Fruit fly (Drosophila melanogaster) whole organism, embryonic: ENCODE measurements around the gene Xe7.
A peak's percentile ranks its signal among the peaks of the same experiment; 100 is the strongest.

ENCODE experiments used
- B-H2 ChIP-seq: fragments of 200-800 bp; sonication (Bioruptor generic); optimal IDR thresholded peaks from 2 replicates; lab custom pipeline; 2018; ENCODE audit warnings: missing biosample characterization, mild to moderate bottlenecking, missing genetic modification characterization
- CG10366 ChIP-seq: fragments of 200-800 bp; sonication (Bioruptor generic); IDR thresholded peaks from 2 replicates; pipeline ENCODE4 v1.3.6; 2022; ENCODE audit warnings: missing biosample characterization, missing genetic modification characterization
- CG10959 ChIP-seq: fragments of 200-800 bp; sonication (Bioruptor generic); IDR thresholded peaks from 2 replicates; pipeline ENCODE4 v1.3.6; 2022; ENCODE audit warnings: missing biosample characterization, missing genetic modification characterization
- CG12155 ChIP-seq: fragments of 200-800 bp; sonication (Bioruptor generic); optimal IDR thresholded peaks from 3 replicates; lab custom pipeline; 2016; ENCODE audit warnings: missing biosample characterization, missing genetic modification characterization
- CG12299 ChIP-seq: fragments of 200-800 bp; sonication (Bioruptor generic); optimal IDR thresholded peaks from 2 replicates; lab custom pipeline; 2018; ENCODE audit warnings: missing biosample characterization, mild to moderate bottlenecking, missing genetic modification characterization
- CG1233 ChIP-seq: fragments of 200-800 bp; sonication (Bioruptor generic); optimal IDR thresholded peaks from 4 replicates; lab custom pipeline; 2018; ENCODE audit warnings: missing biosample characterization, mild to moderate bottlenecking, missing genetic modification characterization
- CG13123 ChIP-seq: fragments of 200-800 bp; sonication (Bioruptor generic); optimal IDR thresholded peaks from 2 replicates; lab custom pipeline; 2016; ENCODE audit warnings: missing biosample characterization, missing genetic modification characterization
- CG13775 ChIP-seq: fragments of 200-800 bp; sonication (Bioruptor generic); optimal IDR thresholded peaks from 3 replicates; lab custom pipeline; 2017; ENCODE audit warnings: missing biosample characterization, mild to moderate bottlenecking, missing genetic modification characterization
- CG15696 ChIP-seq: fragments of 200-800 bp; sonication (Bioruptor generic); optimal IDR thresholded peaks from 2 replicates; lab custom pipeline; 2019; ENCODE audit warnings: missing biosample characterization, mild to moderate bottlenecking, missing genetic modification characterization, moderate library complexity
- CG17385 ChIP-seq: fragments of 200-800 bp; sonication (Bioruptor generic); optimal IDR thresholded peaks from 3 replicates; lab custom pipeline; 2018; ENCODE audit warnings: missing biosample characterization, mild to moderate bottlenecking, missing genetic modification characterization
- CG17829 ChIP-seq: fragments of 200-800 bp; optimal IDR thresholded peaks from 2 replicates; lab custom pipeline; 2019; ENCODE audit warnings: missing biosample characterization, mild to moderate bottlenecking, missing genetic modification characterization, moderate library complexity
- CG18262 ChIP-seq: fragments of 200-800 bp; optimal IDR thresholded peaks from 3 replicates; lab custom pipeline; 2019; ENCODE audit warnings: missing biosample characterization, mild to moderate bottlenecking, missing genetic modification characterization, moderate library complexity
- CG1832 ChIP-seq: fragments of 200-800 bp; sonication (Bioruptor generic); optimal IDR thresholded peaks from 2 replicates; lab custom pipeline; 2017; ENCODE audit warnings: missing biosample characterization, mild to moderate bottlenecking, missing genetic modification characterization, inconsistent platforms
- CG18599 ChIP-seq: fragments of 200-800 bp; sonication (Bioruptor generic); optimal IDR thresholded peaks from 3 replicates; lab custom pipeline; 2017; ENCODE audit warnings: missing biosample characterization, missing genetic modification characterization, mild to moderate bottlenecking, moderate library complexity, missing genetic modification reagents
- CG2199 ChIP-seq: fragments of 200-800 bp; sonication (Bioruptor generic); IDR thresholded peaks from 3 replicates; pipeline ENCODE4 v1.3.6; 2022; ENCODE audit warnings: missing biosample characterization, missing genetic modification characterization
- CG32772 ChIP-seq: fragments of 200-800 bp; sonication (Bioruptor generic); IDR thresholded peaks from 2 replicates; pipeline ENCODE4 v1.3.6; 2022; ENCODE audit warnings: missing biosample characterization, missing genetic modification characterization
- CG4424 ChIP-seq: fragments of 200-800 bp; sonication (Bioruptor generic); optimal IDR thresholded peaks from 3 replicates; lab custom pipeline; 2016; ENCODE audit warnings: missing biosample characterization, missing genetic modification characterization
- CG4730 ChIP-seq: fragments of 200-800 bp; sonication (Bioruptor generic); IDR thresholded peaks from 2 replicates; pipeline ENCODE4 v1.3.6; 2022; ENCODE audit warnings: missing biosample characterization, missing genetic modification characterization
- CG5245 ChIP-seq: fragments of 200-800 bp; sonication (Bioruptor generic); optimal IDR thresholded peaks from 3 replicates; lab custom pipeline; 2016; ENCODE audit warnings: missing biosample characterization, missing genetic modification characterization
- CG8924 ChIP-seq: fragments of 200-800 bp; optimal IDR thresholded peaks from 3 replicates; lab custom pipeline; 2019; ENCODE audit warnings: missing biosample characterization, mild to moderate bottlenecking, missing genetic modification characterization, moderate library complexity
- Dad ChIP-seq: fragments of 200-800 bp; sonication (Bioruptor generic); optimal IDR thresholded peaks from 3 replicates; lab custom pipeline; 2016; ENCODE audit warnings: missing biosample characterization, missing genetic modification characterization
- Ets65A ChIP-seq: fragments of 200-800 bp; sonication (Bioruptor generic); peaks from one replicate; lab custom pipeline; 2016; ENCODE audit warnings: missing biosample characterization, missing genetic modification characterization
- H15 ChIP-seq: fragments of 200-800 bp; sonication (Bioruptor generic); IDR thresholded peaks from 3 replicates; pipeline ENCODE4 v1.3.6; 2022; ENCODE audit warnings: missing biosample characterization, missing genetic modification characterization
- HLH4C ChIP-seq: fragments of 200-800 bp; sonication (Bioruptor generic); IDR thresholded peaks from 3 replicates; pipeline ENCODE4 v1.3.6; 2022; ENCODE audit warnings: missing biosample characterization, missing genetic modification characterization; ENCODE audit not compliant: partially characterized antibody
- Hr3 ChIP-seq: fragments of 200-800 bp; sonication (Bioruptor generic); optimal IDR thresholded peaks from 3 replicates; lab custom pipeline; 2016; ENCODE audit warnings: missing biosample characterization, missing genetic modification characterization
- Hr39 ChIP-seq: fragments of >200 bp; optimal IDR thresholded peaks from 2 replicates; lab custom pipeline; 2017
- Lpt ChIP-seq: fragments of >200 bp; optimal IDR thresholded peaks from 2 replicates; lab custom pipeline; 2018; ENCODE audit warnings: missing biosample characterization, missing genetic modification characterization
- Scr ChIP-seq: fragments of 200-800 bp; sonication (Bioruptor generic); IDR thresholded peaks from 2 replicates; pipeline ENCODE4 v1.3.6; 2022; ENCODE audit warnings: missing biosample characterization, missing genetic modification characterization; ENCODE audit not compliant: partially characterized antibody
- Six4 ChIP-seq: fragments of 200-800 bp; sonication (Bioruptor generic); optimal IDR thresholded peaks from 2 replicates; lab custom pipeline; 2016; ENCODE audit warnings: missing biosample characterization, missing genetic modification characterization
- Ssrp ChIP-seq: fragments of 200-800 bp; sonication (Bioruptor generic); optimal IDR thresholded peaks from 2 replicates; lab custom pipeline; 2018; ENCODE audit warnings: missing biosample characterization, mild to moderate bottlenecking, missing genetic modification characterization, moderate library complexity
- Usf ChIP-seq: fragments of 200-800 bp; sonication (Bioruptor generic); optimal IDR thresholded peaks from 2 replicates; lab custom pipeline; 2017; ENCODE audit warnings: missing genotype, missing biosample characterization, missing genetic modification characterization
- ato ChIP-seq: fragments of 200-800 bp; sonication (Bioruptor generic); IDR thresholded peaks from 2 replicates; pipeline ENCODE4 v1.3.6; 2022; ENCODE audit warnings: missing biosample characterization, missing genetic modification characterization; ENCODE audit not compliant: partially characterized antibody
- chinmo ChIP-seq: fragments of 200-800 bp; sonication (Bioruptor generic); IDR thresholded peaks from 4 replicates; pipeline ENCODE4 v1.3.6; 2022; ENCODE audit warnings: missing biosample characterization, missing genetic modification characterization; ENCODE audit not compliant: partially characterized antibody
- crol ChIP-seq: fragments of 200-800 bp; sonication (Bioruptor generic); IDR thresholded peaks from 2 replicates; pipeline ENCODE4 v1.3.6; 2022; ENCODE audit warnings: missing biosample characterization, missing genetic modification characterization
- dati ChIP-seq: fragments of 200-800 bp; sonication (Bioruptor generic); IDR thresholded peaks from 2 replicates; pipeline ENCODE4 v1.3.6; 2022; ENCODE audit warnings: missing biosample characterization, missing genetic modification characterization
- disco-r ChIP-seq: fragments of 200-800 bp; sonication (Bioruptor generic); optimal IDR thresholded peaks from 2 replicates; lab custom pipeline; 2016; ENCODE audit warnings: missing biosample characterization, missing genetic modification characterization
- dm ChIP-seq: fragments of 200-800 bp; sonication (Bioruptor generic); optimal IDR thresholded peaks from 3 replicates; lab custom pipeline; 2016; ENCODE audit warnings: missing biosample characterization, missing genetic modification characterization
- dysf ChIP-seq: fragments of 200-800 bp; sonication (Bioruptor generic); IDR thresholded peaks from 3 replicates; pipeline ENCODE4 v1.3.6; 2022; ENCODE audit warnings: missing biosample characterization, missing genetic modification characterization
- gfzf ChIP-seq: fragments of 200-800 bp; sonication (Bioruptor generic); optimal IDR thresholded peaks from 2 replicates; lab custom pipeline; 2016; ENCODE audit warnings: missing biosample characterization, mild to moderate bottlenecking, missing genetic modification characterization, moderate library complexity
- lbe ChIP-seq: fragments of 200-800 bp; sonication (Bioruptor generic); optimal IDR thresholded peaks from 2 replicates; lab custom pipeline; 2016; ENCODE audit warnings: missing biosample characterization, mild to moderate bottlenecking, missing genetic modification characterization
- luna ChIP-seq: fragments of 200-800 bp; sonication (Bioruptor generic); optimal IDR thresholded peaks from 2 replicates; lab custom pipeline; 2016; ENCODE audit warnings: missing biosample characterization, missing genetic modification characterization
- nau ChIP-seq: fragments of 200-800 bp; sonication (Bioruptor generic); optimal IDR thresholded peaks from 3 replicates; lab custom pipeline; 2017; ENCODE audit warnings: missing biosample characterization, mild to moderate bottlenecking, missing genetic modification characterization, missing genetic modification reagents
- row ChIP-seq: fragments of 200-800 bp; sonication (Bioruptor generic); IDR thresholded peaks from 3 replicates; pipeline ENCODE4 v1.3.6; 2022; ENCODE audit warnings: missing biosample characterization, missing genetic modification characterization
- sens-2 ChIP-seq: fragments of 200-800 bp; sonication (Bioruptor generic); IDR thresholded peaks from 2 replicates; pipeline ENCODE4 v1.3.6; 2022; ENCODE audit warnings: missing biosample characterization, missing genetic modification characterization
- seq ChIP-seq: fragments of 200-800 bp; sonication (Bioruptor generic); IDR thresholded peaks from 2 replicates; pipeline ENCODE4 v1.3.6; 2022; ENCODE audit warnings: missing biosample characterization, missing genetic modification characterization
- shn ChIP-seq: fragments of 200-800 bp; sonication (Bioruptor generic); optimal IDR thresholded peaks from 3 replicates; lab custom pipeline; 2016; ENCODE audit warnings: missing biosample characterization, missing genetic modification characterization
- so ChIP-seq: fragments of 200-800 bp; sonication (Bioruptor generic); IDR thresholded peaks from 3 replicates; pipeline ENCODE4 v1.3.6; 2022; ENCODE audit warnings: missing biosample characterization, missing genetic modification characterization
- twi ChIP-seq: fragments of 200-800 bp; optimal IDR thresholded peaks from 2 replicates; lab custom pipeline; 2019; ENCODE audit warnings: missing biosample characterization, mild to moderate bottlenecking, missing genetic modification characterization, moderate library complexity
- vvl ChIP-seq: fragments of 200-800 bp; sonication (Bioruptor generic); IDR thresholded peaks from 2 replicates; pipeline ENCODE4 v1.3.6; 2022; ENCODE audit warnings: missing biosample characterization, missing genetic modification characterization

The Xe7 gene

DNA sequence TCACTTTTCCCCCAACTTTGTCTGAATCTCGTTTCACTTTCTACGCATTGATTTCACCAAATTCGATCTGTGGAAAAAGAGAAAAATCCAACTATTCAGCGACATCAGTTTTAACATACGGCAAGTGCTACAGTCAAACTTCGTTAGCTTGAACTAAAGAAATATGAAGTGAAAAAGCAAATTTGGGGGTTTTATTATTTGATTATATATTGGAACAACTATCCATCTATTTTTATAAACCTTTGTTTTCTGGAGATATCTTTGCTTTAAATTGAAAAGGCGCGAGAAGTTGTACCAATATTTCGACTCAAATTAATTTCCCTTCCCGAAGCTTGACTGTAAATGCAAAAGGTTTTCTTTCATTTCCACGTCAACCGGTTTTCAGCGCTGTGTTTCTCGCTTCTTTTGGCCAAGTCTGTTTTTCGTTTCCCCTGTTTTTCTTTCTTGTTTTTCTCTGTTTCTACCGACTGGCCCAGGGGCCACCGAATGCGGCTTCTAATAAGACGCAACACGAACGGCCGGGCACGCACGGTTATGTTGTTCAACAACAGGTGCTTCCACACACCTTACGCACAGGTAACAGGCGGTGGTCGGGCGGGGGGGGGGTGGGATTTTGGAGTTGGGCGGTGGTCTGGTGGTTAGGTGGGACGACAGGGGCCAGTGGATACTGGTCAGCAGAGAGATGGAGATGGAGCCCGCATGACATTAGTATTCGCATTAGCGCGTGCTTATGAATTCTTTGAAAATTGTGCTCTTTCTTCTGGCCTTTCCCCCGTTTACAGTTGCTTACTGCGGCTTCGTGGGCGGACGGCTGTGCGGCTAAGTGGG is 14.0 kb upstream of the Xe7 start (continued):
- peak; percentile 92 for TF ChIP-seq crol
- TF ChIP-seq H15: 0 out of 3 replicates have a peak, but pooled peaks have one; percentile 32
- TF ChIP-seq CG13775 (GFP tag; lab: Kevin White, UChicago): peak; percentile 13
- peak; percentile 79 for TF ChIP-seq row
- TF ChIP-seq CG17385 (GFP tag; lab: Kevin White, UChicago): peak; percentile 58
- peak; percentile 76 for TF ChIP-seq CG17829 (tag; lab: Kevin White, UChicago)
- TF ChIP-seq chinmo: 0 out of 4 replicates have a peak, but pooled peaks have one; percentile 21
- TF ChIP-seq CG5245 (GFP tag; lab: Kevin White, UChicago): peak; percentile 56
- TF ChIP-seq Ets65A: no peak
- TF ChIP-seq Six4 (GFP tag; lab: Kevin White, UChicago): no peak
- peak; percentile 61; the same call in 2 of the 3 replicates for TF ChIP-seq dysf (GFP tag; lab: Robert Waterston, UW)
- no peak for TF ChIP-seq CG10959
- peak; percentile 14 for TF ChIP-seq twi (tag; lab: Kevin White, UChicago)
- TF ChIP-seq so (GFP tag; lab: Robert Waterston, UW): no peak
- TF ChIP-seq dm: no peak
- TF ChIP-seq gfzf (GFP tag; lab: Kevin White, UChicago): no peak
- TF ChIP-seq CG4730: 0 out of 2 replicates have a peak, but pooled peaks have one; percentile 19
- 0 out of 2 replicates have a peak, but pooled peaks have one; percentile 34 for TF ChIP-seq seq (GFP tag; lab: Robert Waterston, UW)
- TF ChIP-seq CG18599 (GFP tag; lab: Kevin White, UChicago): peak; percentile 40
- TF ChIP-seq Hr3 (GFP tag; lab: Kevin White, UChicago): peak; percentile 32
- no peak for TF ChIP-seq CG1832 (GFP tag; lab: Kevin White, UChicago)
- peak; percentile 36; the same call in 1 of the 2 replicates for TF ChIP-seq CG32772 (GFP tag; lab: Robert Waterston, UW)
- TF ChIP-seq luna (GFP tag; lab: Kevin White, UChicago): no peak
- peak; percentile 22 for TF ChIP-seq Dad (GFP tag; lab: Kevin White, UChicago)
- TF ChIP-seq CG2199 (GFP tag; lab: Robert Waterston, UW): no peak
- peak; percentile 14; the same call in 1 of the 2 replicates for TF ChIP-seq CG10366 (GFP tag; lab: Robert Waterston, UW)
- no peak for TF ChIP-seq Hr39 (lab: Kevin White, UChicago)
- no peak for TF ChIP-seq CG13123 (GFP tag; lab: Kevin White, UChicago)
- TF ChIP-seq CG12299 (tag; lab: Kevin White, UChicago): peak; percentile 35
- TF ChIP-seq CG4424: peak; percentile 63
- peak; percentile 59 for TF ChIP-seq vvl (GFP tag; lab: Robert Waterston, UW)
- TF ChIP-seq Lpt (GFP tag; lab: Kevin White, UChicago): no peak
- TF ChIP-seq Scr (GFP tag; lab: Robert Waterston, UW): no peak
- TF ChIP-seq dati (GFP tag; lab: Robert Waterston, UW): 0 out of 2 replicates have a peak, but pooled peaks have one; percentile 7
- 0 out of 2 replicates have a peak, but pooled peaks have one; percentile 7 for TF ChIP-seq sens-2 (GFP tag; lab: Robert Waterston, UW)
- TF ChIP-seq CG8924: peak; percentile 60
- TF ChIP-seq shn: no peak
- peak; percentile 66 for TF ChIP-seq Ssrp (tag; lab: Kevin White, UChicago)
- peak; percentile 84 for TF ChIP-seq CG18262 (tag; lab: Kevin White, UChicago)
- TF ChIP-seq CG1233: peak; percentile 57
- TF ChIP-seq HLH4C (GFP tag; lab: Robert Waterston, UW): no peak
- TF ChIP-seq lbe (GFP tag; lab: Kevin White, UChicago): no peak
- no peak for TF ChIP-seq B-H2 (GFP tag; lab: Kevin White, UChicago)
- TF ChIP-seq ato: no peak
- no peak for TF ChIP-seq disco-r
- TF ChIP-seq CG15696: peak; percentile 48
- TF ChIP-seq Usf (GFP tag; lab: Kevin White, UChicago): peak; percentile 10
- no peak for TF ChIP-seq nau (GFP tag; lab: Kevin White, UChicago)
- TF ChIP-seq CG12155 (GFP tag; lab: Kevin White, UChicago): peak; percentile 27
